Worm (Caenorhabditis elegans) whole organism, L3 larva: ENCODE results near the gene F42A10.5.

Source experiments
- R02D3.7 ChIP-seq: fragments of 150-350 bp; optimal IDR thresholded peaks from 2 replicates; lab custom pipeline; 2014; ENCODE audit warnings: missing biosample characterization, missing genetic modification characterization
- ZK546.5 ChIP-seq: sonication (generic microtip); optimal IDR thresholded peaks from 2 replicates; lab custom pipeline; 2017; ENCODE audit warnings: missing biosample characterization, missing genetic modification characterization
- ama-1 ChIP-seq: fragments of 150-350 bp; optimal IDR thresholded peaks from 2 replicates; lab custom pipeline; 2018
- ceh-16 ChIP-seq: sonication (generic microtip); optimal IDR thresholded peaks from 2 replicates; lab custom pipeline; 2017; ENCODE audit warnings: missing biosample characterization, missing genetic modification characterization
- ceh-28 ChIP-seq: fragments of 150-350 bp; optimal IDR thresholded peaks from 2 replicates; lab custom pipeline; 2014; ENCODE audit warnings: missing biosample characterization, missing genetic modification reagents, missing genetic modification characterization
- ceh-82 ChIP-seq: fragments of 150-350 bp; optimal IDR thresholded peaks from 2 replicates; lab custom pipeline; 2014; ENCODE audit warnings: missing biosample characterization, missing genetic modification characterization
- ceh-9 ChIP-seq: sonication (generic microtip); optimal IDR thresholded peaks from 2 replicates; lab custom pipeline; 2018; ENCODE audit warnings: missing biosample characterization, missing genetic modification characterization
- daf-12 ChIP-seq: fragments of 150-350 bp; optimal IDR thresholded peaks from 2 replicates; lab custom pipeline; 2014; ENCODE audit warnings: missing biosample characterization, missing genetic modification reagents, missing genetic modification characterization
- egl-5 ChIP-seq: fragments of 150-350 bp; optimal IDR thresholded peaks from 2 replicates; lab custom pipeline; 2017; ENCODE audit warnings: missing biosample characterization, missing genetic modification reagents, missing genetic modification characterization, inconsistent platforms
- elt-2 ChIP-seq: sonication (generic microtip); optimal IDR thresholded peaks from 2 replicates; lab custom pipeline; 2016; ENCODE audit warnings: missing genetic modification reagents, mild to moderate bottlenecking, missing genetic modification characterization, missing compliant biosample characterization
- elt-3 ChIP-seq, 3 experiments: fragments of 150-350 bp in 1 of 3; sonication (generic microtip) in 2 of 3; optimal IDR thresholded peaks; 2 replicates in 2 of 3; 4 replicates in 1 of 3; lab custom pipeline; 2014 to 2017; ENCODE audit warnings: missing biosample characterization in 3 of 3, missing genetic modification characterization in 3 of 3
- eor-1 ChIP-seq, 2 experiments: fragments of 150-350 bp; optimal IDR thresholded peaks; 2 replicates each; lab custom pipeline; 2014 to 2018; ENCODE audit warnings: missing biosample characterization in 2 of 2, missing genetic modification characterization in 2 of 2
- fkh-10 ChIP-seq: sonication (generic microtip); optimal IDR thresholded peaks from 2 replicates; lab custom pipeline; 2017; ENCODE audit warnings: missing biosample characterization, missing genetic modification reagents, missing genetic modification characterization
- fkh-2 ChIP-seq: fragments of 150-350 bp; optimal IDR thresholded peaks from 2 replicates; lab custom pipeline; 2014; ENCODE audit warnings: missing biosample characterization, missing genetic modification reagents, missing genetic modification characterization
- fos-1 ChIP-seq: fragments of 150-350 bp; optimal IDR thresholded peaks from 2 replicates; lab custom pipeline; 2014; ENCODE audit warnings: missing biosample characterization, missing genetic modification characterization
- hmg-11 ChIP-seq: sonication (generic microtip); optimal IDR thresholded peaks from 2 replicates; lab custom pipeline; 2016; ENCODE audit warnings: missing genetic modification characterization, missing compliant biosample characterization
- jun-1 ChIP-seq: fragments of 150-350 bp; optimal IDR thresholded peaks from 2 replicates; lab custom pipeline; 2014; ENCODE audit warnings: missing biosample characterization, missing genetic modification reagents, missing genetic modification characterization
- lin-15B ChIP-seq: fragments of 150-350 bp; optimal IDR thresholded peaks from 2 replicates; lab custom pipeline; 2014; ENCODE audit warnings: missing biosample characterization, missing genetic modification characterization
- lin-39 ChIP-seq: fragments of 150-350 bp; optimal IDR thresholded peaks from 2 replicates; lab custom pipeline; 2018; ENCODE audit warnings: missing biosample characterization, missing genetic modification reagents, missing genetic modification characterization
- lsy-12 ChIP-seq: sonication (generic microtip); optimal IDR thresholded peaks from 2 replicates; lab custom pipeline; 2016; ENCODE audit warnings: mild to moderate bottlenecking, missing genetic modification characterization, missing compliant biosample characterization
- mml-1 ChIP-seq: fragments of 150-350 bp; sonication (generic microtip); optimal IDR thresholded peaks from 3 replicates; lab custom pipeline; 2014; ENCODE audit warnings: missing biosample characterization, missing genetic modification characterization
- nfya-1 ChIP-seq: sonication (generic microtip); optimal IDR thresholded peaks from 2 replicates; lab custom pipeline; 2017; ENCODE audit warnings: missing genetic modification characterization, mild to moderate bottlenecking, missing compliant biosample characterization, antibody characterized with exemption, moderate library complexity; ENCODE audit not compliant: insufficient read depth
- nhr-11 ChIP-seq: fragments of 150-350 bp; optimal IDR thresholded peaks from 2 replicates; lab custom pipeline; 2014; ENCODE audit warnings: missing biosample characterization, missing genetic modification characterization
- nhr-12 ChIP-seq: fragments of 150-350 bp; optimal IDR thresholded peaks from 2 replicates; lab custom pipeline; 2014; ENCODE audit warnings: missing biosample characterization, missing genetic modification characterization
- nhr-23 ChIP-seq: fragments of 150-350 bp; optimal IDR thresholded peaks from 2 replicates; lab custom pipeline; 2014; ENCODE audit warnings: missing biosample characterization, missing genetic modification reagents, missing genetic modification characterization
- nhr-237 ChIP-seq: fragments of 150-350 bp; optimal IDR thresholded peaks from 2 replicates; lab custom pipeline; 2014; ENCODE audit warnings: missing biosample characterization, missing genetic modification characterization
- nhr-28 ChIP-seq: fragments of 150-350 bp; optimal IDR thresholded peaks from 2 replicates; lab custom pipeline; 2014; ENCODE audit warnings: missing biosample characterization, missing genetic modification characterization
- nhr-43 ChIP-seq: sonication (generic microtip); optimal IDR thresholded peaks from 2 replicates; lab custom pipeline; 2016; ENCODE audit warnings: mild to moderate bottlenecking, missing genetic modification characterization, missing compliant biosample characterization; ENCODE audit not compliant: poor library complexity, severe bottlenecking
- nhr-67 ChIP-seq: fragments of 150-350 bp; optimal IDR thresholded peaks from 2 replicates; lab custom pipeline; 2014; ENCODE audit warnings: missing biosample characterization, missing genetic modification characterization
- nhr-76 ChIP-seq: fragments of 150-350 bp; sonication (generic microtip); optimal IDR thresholded peaks from 5 replicates; lab custom pipeline; 2014; ENCODE audit warnings: missing biosample characterization, missing genetic modification characterization
- nhr-77 ChIP-seq: fragments of 150-350 bp; optimal IDR thresholded peaks from 2 replicates; lab custom pipeline; 2014; ENCODE audit warnings: missing biosample characterization, missing genetic modification characterization
- pha-4 ChIP-seq: fragments of 150-350 bp; optimal IDR thresholded peaks from 2 replicates; lab custom pipeline; 2014; ENCODE audit warnings: missing biosample characterization, missing genetic modification reagents, missing genetic modification characterization
- pqm-1 ChIP-seq: fragments of 150-350 bp; optimal IDR thresholded peaks from 2 replicates; lab custom pipeline; 2017; ENCODE audit warnings: missing biosample characterization, missing genetic modification characterization, inconsistent platforms
- sea-2 ChIP-seq: fragments of 150-350 bp; sonication (generic microtip); optimal IDR thresholded peaks from 4 replicates; lab custom pipeline; 2014; ENCODE audit warnings: missing biosample characterization, missing genetic modification reagents, missing genetic modification characterization
- skn-1 ChIP-seq: fragments of 150-350 bp; optimal IDR thresholded peaks from 2 replicates; lab custom pipeline; 2014; ENCODE audit warnings: missing biosample characterization, missing genetic modification characterization
- snpc-4 ChIP-seq: fragments of 150-350 bp; optimal IDR thresholded peaks from 2 replicates; lab custom pipeline; 2014; ENCODE audit warnings: missing biosample characterization, missing genetic modification characterization
- unc-39 ChIP-seq: sonication (generic microtip); optimal IDR thresholded peaks from 4 replicates; lab custom pipeline; 2017; ENCODE audit warnings: missing biosample characterization, missing genetic modification characterization
- zag-1 ChIP-seq: fragments of 150-350 bp; optimal IDR thresholded peaks from 2 replicates; lab custom pipeline; 2014; ENCODE audit warnings: missing biosample characterization, missing genetic modification characterization
- ztf-11 ChIP-seq: fragments of 150-350 bp; optimal IDR thresholded peaks from 2 replicates; lab custom pipeline; 2014; ENCODE audit warnings: missing biosample characterization, missing genetic modification characterization
- ztf-4 ChIP-seq: fragments of 150-350 bp; optimal IDR thresholded peaks from 2 replicates; lab custom pipeline; 2014; ENCODE audit warnings: missing biosample characterization, missing genetic modification characterization

F42A10.5 gene

DNA sequence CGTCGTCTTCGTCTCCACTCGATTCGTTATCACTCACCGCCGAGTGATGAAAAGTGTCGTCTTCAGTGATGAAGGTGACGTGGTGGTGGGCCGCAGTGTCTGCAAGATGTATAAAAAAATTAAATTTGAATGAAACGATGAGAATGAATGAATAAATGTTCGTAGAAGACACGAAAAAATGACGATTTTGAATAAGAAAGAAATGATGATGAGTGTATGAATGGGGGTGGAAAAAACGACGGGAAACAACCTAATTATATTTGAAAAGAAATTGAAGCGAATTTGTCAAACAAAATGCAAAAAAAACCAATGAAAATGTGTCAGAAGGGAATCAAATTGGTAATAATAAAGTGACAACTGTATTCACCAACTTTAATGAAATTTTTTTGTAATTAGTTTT is 37.1 kb downstream of the F42A10.5 start, which contains the start of gene mvk-1:
mvk-1 (minus strand) TSS at position 101 of the 400 bp plus-strand sequence.
- TF ChIP-seq jun-1 (no peak), lin-39 (tag; lab: Kevin White, UChicago) (no peak), lin-15B (tag; lab: Kevin White, UChicago) (no peak), skn-1 (tag; lab: Kevin White, UChicago) (no peak), fos-1 (tag; lab: Kevin White, UChicago) (no peak), mml-1 (no peak), lsy-12 (tag; lab: Kevin White, UChicago) (no peak)

DNA sequence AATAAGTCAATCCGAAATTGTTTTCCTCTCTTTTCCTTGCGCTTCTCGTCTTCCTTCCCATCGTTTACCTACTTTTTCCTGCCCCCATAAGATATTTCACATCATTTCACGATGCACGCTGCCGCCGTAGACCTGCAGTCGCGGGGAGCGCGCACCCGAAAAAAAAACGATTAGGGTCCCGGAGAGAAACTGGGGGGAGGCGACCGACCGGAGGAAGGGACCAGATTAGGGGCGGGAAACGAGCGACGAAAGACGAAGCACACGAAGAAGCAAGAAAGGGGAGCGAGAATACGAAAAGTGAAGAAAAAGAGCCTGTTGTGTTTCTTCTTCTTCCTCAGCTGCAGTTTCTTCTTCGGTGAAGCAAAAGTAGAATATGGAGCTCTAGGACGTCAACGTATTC is 38.1 kb downstream of the F42A10.5 start:
- TF ChIP-seq nhr-67 (tag; lab: Kevin White, UChicago) (no peak), nhr-43 (tag; lab: Kevin White, UChicago) (no peak), ceh-28 (tag; lab: Kevin White, UChicago) (no peak), eor-1 (tag; optimal IDR thresholded peaks at IDR 0.05; lab: Kevin White, UChicago) (no peak), nhr-12 (no peak), sea-2 (GFP tag; lab: Kevin White, UChicago) (no peak), nhr-237 (tag; lab: Kevin White, UChicago) (no peak), fos-1 (tag; lab: Kevin White, UChicago) (no peak), ceh-16 (tag; lab: Kevin White, UChicago) (no peak), ZK546.5 (tag; lab: Kevin White, UChicago) (no peak), nhr-76 (tag; lab: Kevin White, UChicago) (no peak), ceh-9 (tag; lab: Kevin White, UChicago) (no peak), lin-15B (tag; lab: Kevin White, UChicago) (no peak), ceh-82 (no peak), nhr-23 (no peak), unc-39 (tag; lab: Kevin White, UChicago) (no peak), daf-12 (tag; lab: Kevin White, UChicago) (no peak), ztf-4 (tag; lab: Kevin White, UChicago) (no peak), lin-39 (tag; lab: Kevin White, UChicago) (peak; percentile 96), pqm-1 (no peak), lsy-12 (tag; lab: Kevin White, UChicago) (no peak), pha-4 (tag; lab: Kevin White, UChicago) (no peak), snpc-4 (tag; lab: Kevin White, UChicago) (peak; percentile 31), fkh-10 (peak; percentile 24), ztf-11 (no peak), hmg-11 (tag; lab: Kevin White, UChicago) (no peak), egl-5 (tag; lab: Kevin White, UChicago) (no peak), ama-1 (lab: Kevin White, UChicago) (peak; percentile 12), zag-1 (tag; lab: Kevin White, UChicago) (no peak), fkh-2 (tag; lab: Kevin White, UChicago) (no peak), nfya-1 (tag; lab: Kevin White, UChicago) (peak; percentile 24), mml-1 (no peak), nhr-28 (no peak), R02D3.7 (tag; lab: Kevin White, UChicago) (no peak), skn-1 (tag; lab: Kevin White, UChicago) (no peak), nhr-11 (no peak), jun-1 (no peak), elt-3 (tag; optimal IDR thresholded peaks at IDR 0.05; lab: Kevin White, UChicago) (no peak), nhr-77 (tag; lab: Kevin White, UChicago) (no peak)

DNA sequence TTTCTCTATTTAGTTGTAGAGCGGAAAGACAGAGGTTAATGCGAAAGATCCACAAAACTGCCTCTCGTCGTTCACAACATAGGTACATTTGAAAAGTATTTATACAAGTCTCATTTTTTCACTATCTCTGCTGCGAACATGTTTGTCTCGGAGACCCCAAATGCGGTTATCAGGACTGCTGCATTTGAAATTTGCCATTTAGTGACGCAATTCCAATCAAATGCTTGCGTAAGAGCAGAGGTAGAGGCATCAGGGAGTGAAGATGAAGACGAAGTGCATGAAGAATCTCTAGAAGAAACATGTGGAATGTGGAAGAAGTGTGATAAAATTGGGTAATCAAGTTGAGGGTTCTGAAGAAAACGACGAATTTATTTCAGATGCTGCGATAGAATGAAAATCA is 39.2 kb downstream of the F42A10.5 start:
- TF ChIP-seq elt-2 (tag; lab: Kevin White, UChicago) (peak; percentile 55), nhr-237 (tag; lab: Kevin White, UChicago) (no peak)
